Fruit fly (Drosophila melanogaster): Measurements from ENCODE around the gene Kaz.
A peak's percentile ranks its signal among the peaks of the same experiment; 100 is the strongest.

Gene Kaz

dm6 chr3R:24850420-24850819 lies 20.7 kb upstream of the Kaz start, which contains the start of gene CG7006 (continued):
- TF ChIP-seq CG3163 (GFP tag; optimal IDR thresholded peaks at IDR 0.05) (peak; percentile 59), MESR4 (GFP tag; optimal IDR thresholded peaks at IDR 0.05) (peak; percentile 72), CG7271 (tag; optimal IDR thresholded peaks at IDR 0.05) (peak; percentile 2), schlank (tag; optimal IDR thresholded peaks at IDR 0.05) (peak; percentile 37), ci (GFP tag; IDR thresholded peaks at IDR 0.05) (peak; percentile 77), CG1529 (GFP tag; optimal IDR thresholded peaks at IDR 0.05) (no peak), H15 (GFP tag; IDR thresholded peaks at IDR 0.05) (peak; percentile 50; the same call in 1 of the 3 replicates), CG4328 (GFP tag; optimal IDR thresholded peaks at IDR 0.05) (peak; percentile 46), CG14965 (GFP tag; optimal IDR thresholded peaks at IDR 0.05; ENCODE audit: borderline replicate concordance) (peak; percentile 33), jing (GFP tag; optimal IDR thresholded peaks at IDR 0.05) (no peak), sug (tag; optimal IDR thresholded peaks at IDR 0.05) (no peak), p53 (GFP tag; optimal IDR thresholded peaks at IDR 0.05) (peak; percentile 15), CG12104 (GFP tag; optimal IDR thresholded peaks at IDR 0.05) (no peak), dmrt99B (tag; optimal IDR thresholded peaks at IDR 0.05) (no peak), MBD-R2 (GFP tag; IDR thresholded peaks at IDR 0.05) (peak; percentile 81), corto (GFP tag; optimal IDR thresholded peaks at IDR 0.05) (no peak), CG12942 (GFP tag; optimal IDR thresholded peaks at IDR 0.05) (peak; percentile 78), CG2889 (GFP tag; IDR thresholded peaks at IDR 0.05) (no peak), CG4820 (GFP tag; optimal IDR thresholded peaks at IDR 0.05) (peak; percentile 54), CG14667 (GFP tag; IDR thresholded peaks at IDR 0.05) (no peak), CG4617 (GFP tag; optimal IDR thresholded peaks at IDR 0.05; ENCODE audit: borderline replicate concordance) (peak; percentile 79), MTF-1 (GFP tag; optimal IDR thresholded peaks at IDR 0.05; ENCODE audit: borderline replicate concordance) (no peak), CG8359 (GFP tag; optimal IDR thresholded peaks at IDR 0.05; ENCODE audit: borderline replicate concordance) (no peak), CG31388 (GFP tag; optimal IDR thresholded peaks at IDR 0.05) (peak; percentile 1), sd (tag; optimal IDR thresholded peaks at IDR 0.05) (no peak), Dip3 (GFP tag; optimal IDR thresholded peaks at IDR 0.05) (peak; percentile 75)

- TF ChIP-seq CG32772 (GFP tag; IDR thresholded peaks at IDR 0.05) (0 out of 2 replicates have a peak, but pooled peaks have one; percentile 30), sqz (GFP tag; optimal IDR thresholded peaks at IDR 0.05) (peak; percentile 80), vvl (GFP tag; IDR thresholded peaks at IDR 0.05) (0 out of 2 replicates have a peak, but pooled peaks have one; percentile 19), CG15479 (GFP tag; optimal IDR thresholded peaks at IDR 0.05) (peak; percentile 53), zen (tag; optimal IDR thresholded peaks at IDR 0.05) (peak; percentile 84), sens (GFP tag) (peak; percentile 48), Awh (GFP tag; IDR thresholded peaks at IDR 0.05) (peak; percentile 45; the same call in 1 of the 2 replicates), pfk (GFP tag; optimal IDR thresholded peaks at IDR 0.05) (no peak), B-H1 (GFP tag; IDR thresholded peaks at IDR 0.05) (no peak), eve (GFP tag; optimal IDR thresholded peaks at IDR 0.05) (no peak), grn (GFP tag; optimal IDR thresholded peaks at IDR 0.05) (peak; percentile 61), z (GFP tag; IDR thresholded peaks at IDR 0.05) (peak; percentile 64; the same call in 1 of the 3 replicates), CG5180 (GFP tag; optimal IDR thresholded peaks at IDR 0.05) (no peak), gcm (GFP tag; optimal IDR thresholded peaks at IDR 0.05) (peak; percentile 76), CG12769 (tag; optimal IDR thresholded peaks at IDR 0.05) (no peak)
These were observed 16.4 kb upstream of the Kaz start for dm6 chr3R:24845952-24846848.

All from whole organism, embryonic.